Fruit fly (Drosophila melanogaster) whole organism, embryonic: ENCODE data around the gene bmm.
A peak's percentile ranks its signal among the peaks of the same experiment; 100 is the strongest.

ENCODE experiments used
- CG10431 ChIP-seq: fragments of 200-800 bp; sonication (Bioruptor generic); optimal IDR thresholded peaks from 3 replicates; lab custom pipeline; 2018; ENCODE audit warnings: missing biosample characterization, mild to moderate bottlenecking, missing genetic modification characterization
- CG10565 ChIP-seq: fragments of 200-800 bp; sonication (Bioruptor generic); optimal IDR thresholded peaks from 3 replicates; lab custom pipeline; 2016; ENCODE audit warnings: missing biosample characterization, mild to moderate bottlenecking, missing genetic modification characterization
- CG10979 ChIP-seq: fragments of 200-800 bp; sonication (Bioruptor generic); optimal IDR thresholded peaks from 2 replicates; lab custom pipeline; 2018; ENCODE audit warnings: missing biosample characterization, mild to moderate bottlenecking, missing genetic modification characterization, moderate library complexity
- CG11085 ChIP-seq: fragments of 200-800 bp; sonication (Bioruptor generic); IDR thresholded peaks from 2 replicates; pipeline ENCODE4 v1.3.6; 2022; ENCODE audit warnings: missing biosample characterization, missing genetic modification characterization
- CG11504 ChIP-seq: fragments of 200-800 bp; sonication (Bioruptor generic); optimal IDR thresholded peaks from 3 replicates; lab custom pipeline; 2019; ENCODE audit warnings: missing biosample characterization, mild to moderate bottlenecking, missing genetic modification characterization, moderate library complexity
- CG14441 ChIP-seq: fragments of 200-800 bp; sonication (Bioruptor generic); IDR thresholded peaks from 2 replicates; pipeline ENCODE4 v1.3.6; 2022; ENCODE audit warnings: missing biosample characterization, missing genetic modification characterization
- CG1602 ChIP-seq: fragments of 200-800 bp; sonication (Bioruptor generic); optimal IDR thresholded peaks from 3 replicates; lab custom pipeline; 2016; ENCODE audit warnings: missing biosample characterization, missing genetic modification characterization
- CG17612 ChIP-seq: fragments of 200-800 bp; sonication (Bioruptor generic); IDR thresholded peaks from 2 replicates; pipeline ENCODE4 v1.3.6; 2022; ENCODE audit warnings: missing biosample characterization, missing genetic modification characterization
- CG30431 ChIP-seq: fragments of 200-800 bp; sonication (Bioruptor generic); optimal IDR thresholded peaks from 2 replicates; lab custom pipeline; 2017; ENCODE audit warnings: missing biosample characterization, missing genetic modification characterization
- CG31388 ChIP-seq: fragments of 200-800 bp; sonication (Bioruptor generic); optimal IDR thresholded peaks from 2 replicates; lab custom pipeline; 2016; ENCODE audit warnings: missing biosample characterization, missing genetic modification characterization
- CG31441 ChIP-seq: fragments of 200-800 bp; sonication (Bioruptor generic); IDR thresholded peaks from 2 replicates; pipeline ENCODE4 v1.3.6; 2022; ENCODE audit warnings: missing biosample characterization, missing genetic modification characterization
- CG34422 ChIP-seq: fragments of 200-800 bp; sonication (Bioruptor generic); IDR thresholded peaks from 3 replicates; pipeline ENCODE4 v1.3.6; 2022; ENCODE audit warnings: missing biosample characterization, missing genetic modification characterization
- CG4360 ChIP-seq: fragments of 200-800 bp; sonication (Bioruptor generic); IDR thresholded peaks from 2 replicates; pipeline ENCODE4 v1.3.6; 2022; ENCODE audit warnings: missing biosample characterization, missing genetic modification characterization
- CG43689 ChIP-seq: fragments of 200-800 bp; sonication (Bioruptor generic); IDR thresholded peaks from 2 replicates; pipeline ENCODE4 v1.3.6; 2022; ENCODE audit warnings: missing biosample characterization, missing genetic modification characterization
- CG7963 ChIP-seq: fragments of 200-800 bp; sonication (Bioruptor generic); IDR thresholded peaks from 3 replicates; pipeline ENCODE4 v1.3.6; 2022; ENCODE audit warnings: missing biosample characterization, missing genetic modification characterization; ENCODE audit not compliant: partially characterized antibody
- CG7987 ChIP-seq: fragments of 200-800 bp; sonication (Bioruptor generic); optimal IDR thresholded peaks from 2 replicates; lab custom pipeline; 2018; ENCODE audit warnings: missing biosample characterization, mild to moderate bottlenecking, missing genetic modification characterization, moderate library complexity
- CG9876 ChIP-seq: fragments of 200-800 bp; sonication (Bioruptor generic); optimal IDR thresholded peaks from 2 replicates; lab custom pipeline; 2016; ENCODE audit warnings: missing biosample characterization, missing genetic modification characterization
- Dek ChIP-seq: fragments of 200-800 bp; sonication (Bioruptor generic); optimal IDR thresholded peaks from 3 replicates; lab custom pipeline; 2019; ENCODE audit warnings: missing biosample characterization, mild to moderate bottlenecking, missing genetic modification characterization, moderate library complexity
- Dfd ChIP-seq, 2 experiments: fragments of >200 bp; optimal IDR thresholded peaks; 2 replicates each; lab custom pipeline; 2017; ENCODE audit warnings: missing biosample characterization in 2 of 2, missing genetic modification characterization in 2 of 2
- Doc3 ChIP-seq: fragments of 200-800 bp; sonication (Bioruptor generic); IDR thresholded peaks from 3 replicates; pipeline ENCODE4 v1.3.6; 2022; ENCODE audit warnings: missing biosample characterization, missing genetic modification characterization; ENCODE audit not compliant: partially characterized antibody
- Fer2 ChIP-seq: fragments of 200-800 bp; sonication (Bioruptor generic); optimal IDR thresholded peaks from 2 replicates; lab custom pipeline; 2018; ENCODE audit warnings: missing biosample characterization, mild to moderate bottlenecking, missing genetic modification characterization, moderate library complexity
- Hey ChIP-seq: fragments of 200-800 bp; sonication (Bioruptor generic); optimal IDR thresholded peaks from 3 replicates; lab custom pipeline; 2018; ENCODE audit warnings: missing biosample characterization, mild to moderate bottlenecking, missing genetic modification characterization
- Lpt ChIP-seq: fragments of >200 bp; optimal IDR thresholded peaks from 2 replicates; lab custom pipeline; 2018; ENCODE audit warnings: missing biosample characterization, missing genetic modification characterization
- NfI ChIP-seq: fragments of 200-800 bp; sonication (Bioruptor generic); optimal IDR thresholded peaks from 3 replicates; lab custom pipeline; 2018; ENCODE audit warnings: missing biosample characterization, mild to moderate bottlenecking, missing genetic modification characterization, moderate library complexity
- Opbp ChIP-seq: fragments of 200-800 bp; sonication (Bioruptor generic); IDR thresholded peaks from 3 replicates; pipeline ENCODE4 v1.3.6; 2022; ENCODE audit warnings: missing biosample characterization, missing genetic modification characterization; ENCODE audit not compliant: partially characterized antibody
- Poxn ChIP-seq: fragments of 200-800 bp; sonication (Bioruptor generic); IDR thresholded peaks from 2 replicates; pipeline ENCODE4 v1.3.6; 2022; ENCODE audit warnings: missing biosample characterization, missing genetic modification characterization
- Rx ChIP-seq: fragments of 200-800 bp; sonication (Bioruptor generic); IDR thresholded peaks from 2 replicates; pipeline ENCODE4 v1.3.6; 2022; ENCODE audit warnings: missing biosample characterization, missing genetic modification characterization
- Tbp ChIP-seq: fragments of >200 bp; optimal IDR thresholded peaks from 2 replicates; lab custom pipeline; 2018; ENCODE audit warnings: missing biosample characterization, missing genetic modification characterization
- ara ChIP-seq: fragments of 200-800 bp; sonication (Bioruptor generic); IDR thresholded peaks from 2 replicates; pipeline ENCODE4 v1.3.6; 2022; ENCODE audit warnings: missing biosample characterization, missing genetic modification characterization
- dmrt11E ChIP-seq: fragments of 200-800 bp; sonication (Bioruptor generic); optimal IDR thresholded peaks from 3 replicates; lab custom pipeline; 2018; ENCODE audit warnings: missing biosample characterization, mild to moderate bottlenecking, missing genetic modification characterization, moderate library complexity
- fd64A ChIP-seq: fragments of 200-800 bp; sonication (Bioruptor generic); optimal IDR thresholded peaks from 3 replicates; lab custom pipeline; 2018; ENCODE audit warnings: missing biosample characterization, mild to moderate bottlenecking, missing genetic modification characterization
- fd96Cb ChIP-seq: fragments of 200-800 bp; sonication (Bioruptor generic); optimal IDR thresholded peaks from 2 replicates; lab custom pipeline; 2018; ENCODE audit warnings: missing biosample characterization, mild to moderate bottlenecking, missing genetic modification characterization, moderate library complexity
- gcm ChIP-seq: fragments of 200-800 bp; sonication (Bioruptor generic); optimal IDR thresholded peaks from 2 replicates; lab custom pipeline; 2019; ENCODE audit warnings: missing biosample characterization, mild to moderate bottlenecking, missing genetic modification characterization, moderate library complexity
- ken ChIP-seq: fragments of 200-800 bp; sonication (Bioruptor generic); IDR thresholded peaks from 3 replicates; pipeline ENCODE4 v1.3.6; 2022; ENCODE audit warnings: missing biosample characterization, missing genetic modification characterization
- lbe ChIP-seq: fragments of 200-800 bp; sonication (Bioruptor generic); optimal IDR thresholded peaks from 2 replicates; lab custom pipeline; 2016; ENCODE audit warnings: missing biosample characterization, mild to moderate bottlenecking, missing genetic modification characterization
- luna ChIP-seq: fragments of 200-800 bp; sonication (Bioruptor generic); optimal IDR thresholded peaks from 2 replicates; lab custom pipeline; 2016; ENCODE audit warnings: missing biosample characterization, missing genetic modification characterization
- nau ChIP-seq: fragments of 200-800 bp; sonication (Bioruptor generic); optimal IDR thresholded peaks from 3 replicates; lab custom pipeline; 2017; ENCODE audit warnings: missing biosample characterization, mild to moderate bottlenecking, missing genetic modification characterization, missing genetic modification reagents
- nmo ChIP-seq: fragments of 200-800 bp; sonication (Bioruptor generic); optimal IDR thresholded peaks from 2 replicates; lab custom pipeline; 2018; ENCODE audit warnings: missing biosample characterization, mild to moderate bottlenecking, missing genetic modification characterization, moderate library complexity
- odd ChIP-seq: fragments of 200-800 bp; sonication (Bioruptor generic); optimal IDR thresholded peaks from 2 replicates; lab custom pipeline; 2017; ENCODE audit warnings: missing biosample characterization, mild to moderate bottlenecking, missing genetic modification characterization
- pum ChIP-seq: fragments of 200-800 bp; sonication (Bioruptor generic); optimal IDR thresholded peaks from 2 replicates; lab custom pipeline; 2016; ENCODE audit warnings: missing biosample characterization, missing genetic modification characterization
- repo ChIP-seq: fragments of 200-800 bp; sonication (Bioruptor generic); optimal IDR thresholded peaks from 2 replicates; lab custom pipeline; 2016; ENCODE audit warnings: missing biosample characterization, missing genetic modification characterization
- rib ChIP-seq: fragments of 200-800 bp; sonication (Bioruptor generic); IDR thresholded peaks from 2 replicates; pipeline ENCODE4 v1.3.6; 2022; ENCODE audit warnings: missing biosample characterization, missing genetic modification characterization
- tin ChIP-seq: fragments of 200-800 bp; sonication (Bioruptor generic); optimal IDR thresholded peaks from 3 replicates; lab custom pipeline; 2016; ENCODE audit warnings: missing biosample characterization, missing genetic modification characterization
- toy ChIP-seq: fragments of 200-800 bp; sonication (Bioruptor generic); IDR thresholded peaks from 2 replicates; pipeline ENCODE4 v1.3.6; 2022; ENCODE audit warnings: missing biosample characterization, missing genetic modification characterization
- trem ChIP-seq: fragments of 200-800 bp; optimal IDR thresholded peaks from 3 replicates; lab custom pipeline; 2019; ENCODE audit warnings: missing biosample characterization, mild to moderate bottlenecking, missing genetic modification characterization, moderate library complexity
- vnd ChIP-seq: fragments of 200-800 bp; sonication (Bioruptor generic); IDR thresholded peaks from 3 replicates; pipeline ENCODE4 v1.3.6; 2022; ENCODE audit warnings: missing biosample characterization, missing genetic modification characterization; ENCODE audit not compliant: partially characterized antibody
- vvl ChIP-seq: fragments of 200-800 bp; sonication (Bioruptor generic); IDR thresholded peaks from 2 replicates; pipeline ENCODE4 v1.3.6; 2022; ENCODE audit warnings: missing biosample characterization, missing genetic modification characterization
- z ChIP-seq: fragments of 200-800 bp; sonication (Bioruptor generic); IDR thresholded peaks from 3 replicates; pipeline ENCODE4 v1.3.6; 2022; ENCODE audit warnings: missing biosample characterization, missing genetic modification characterization
- zen2 ChIP-seq: fragments of 200-800 bp; sonication (Bioruptor generic); IDR thresholded peaks from 3 replicates; pipeline ENCODE4 v1.3.6; 2022; ENCODE audit warnings: missing biosample characterization, missing genetic modification characterization; ENCODE audit not compliant: partially characterized antibody

Gene bmm

dm6 chr3L:14755951-14756723, 30.1 kb downstream of the bmm start (continued):
- TF ChIP-seq CG10979 (peak; percentile 77), dmrt11E (peak; percentile 55), NfI (GFP tag; lab: Kevin White, UChicago) (peak; percentile 80), CG31388 (GFP tag; lab: Kevin White, UChicago) (peak; percentile 77), fd96Cb (tag; lab: Kevin White, UChicago) (peak; percentile 88), repo (GFP tag; lab: Kevin White, UChicago) (peak; percentile 20), CG31441 (peak; percentile 88), fd64A (peak; percentile 7), Lpt (GFP tag; lab: Kevin White, UChicago) (no peak), odd (GFP tag; lab: Kevin White, UChicago) (peak; percentile 84), CG30431 (GFP tag; lab: Kevin White, UChicago) (no peak), luna (peak; percentile 61), Poxn (GFP tag; lab: Robert Waterston, UW) (peak; percentile 57), trem (tag; lab: Kevin White, UChicago) (peak; percentile 38), lbe (no peak), CG43689 (peak; percentile 54), Tbp (GFP tag; lab: Kevin White, UChicago) (no peak), toy (GFP tag; lab: Robert Waterston, UW) (0 out of 2 replicates have a peak, but pooled peaks have one; percentile 11), nau (peak; percentile 84), pum (peak; percentile 67), ken (GFP tag; lab: Robert Waterston, UW) (peak; percentile 80), rib (GFP tag; lab: Robert Waterston, UW) (0 out of 2 replicates have a peak, but pooled peaks have one; percentile 48), Rx (GFP tag; lab: Robert Waterston, UW) (no peak), Doc3 (no peak; the same call in 2 of the 3 replicates), CG7963 (no peak), nmo (GFP tag; lab: Kevin White, UChicago) (peak; percentile 93), Hey (no peak), tin (GFP tag; lab: Kevin White, UChicago) (peak; percentile 80), CG11085 (peak; percentile 67), CG9876 (GFP tag; lab: Kevin White, UChicago) (peak; percentile 51), CG14441 (GFP tag; lab: Robert Waterston, UW) (peak; percentile 78), CG7987 (GFP tag; lab: Kevin White, UChicago) (peak; percentile 16), Dek (tag; lab: Kevin White, UChicago) (peak; percentile 85), vvl (GFP tag; lab: Robert Waterston, UW) (peak; percentile 70), CG1602 (peak; percentile 81), ara (no peak; the same call in 1 of the 2 replicates), vnd (GFP tag; lab: Robert Waterston, UW) (no peak), CG10431 (GFP tag; lab: Kevin White, UChicago) (peak; percentile 43), CG34422 (GFP tag; lab: Robert Waterston, UW) (peak; percentile 67; the same call in 2 of the 3 replicates), zen2 (GFP tag; lab: Robert Waterston, UW) (peak; percentile 59; the same call in 1 of the 3 replicates), Fer2 (tag; lab: Kevin White, UChicago) (peak; percentile 76), CG11504 (tag; lab: Kevin White, UChicago) (peak; percentile 94), gcm (GFP tag; lab: Kevin White, UChicago) (peak; percentile 74), CG4360 (no peak; the same call in none of the 2 replicates), z (peak; percentile 95), CG10565 (GFP tag; lab: Kevin White, UChicago) (peak; percentile 27), Dfd (GFP tag; optimal IDR thresholded peaks at IDR 0.05; lab: Kevin White, UChicago) (peak in 1 of 2 experiments; percentile 93), Opbp (GFP tag; lab: Robert Waterston, UW) (no peak), CG17612 (GFP tag; lab: Robert Waterston, UW) (no peak)
